Fruit fly (Drosophila melanogaster): ENCODE measurements around the gene NSD.

Gene NSD

DNA sequence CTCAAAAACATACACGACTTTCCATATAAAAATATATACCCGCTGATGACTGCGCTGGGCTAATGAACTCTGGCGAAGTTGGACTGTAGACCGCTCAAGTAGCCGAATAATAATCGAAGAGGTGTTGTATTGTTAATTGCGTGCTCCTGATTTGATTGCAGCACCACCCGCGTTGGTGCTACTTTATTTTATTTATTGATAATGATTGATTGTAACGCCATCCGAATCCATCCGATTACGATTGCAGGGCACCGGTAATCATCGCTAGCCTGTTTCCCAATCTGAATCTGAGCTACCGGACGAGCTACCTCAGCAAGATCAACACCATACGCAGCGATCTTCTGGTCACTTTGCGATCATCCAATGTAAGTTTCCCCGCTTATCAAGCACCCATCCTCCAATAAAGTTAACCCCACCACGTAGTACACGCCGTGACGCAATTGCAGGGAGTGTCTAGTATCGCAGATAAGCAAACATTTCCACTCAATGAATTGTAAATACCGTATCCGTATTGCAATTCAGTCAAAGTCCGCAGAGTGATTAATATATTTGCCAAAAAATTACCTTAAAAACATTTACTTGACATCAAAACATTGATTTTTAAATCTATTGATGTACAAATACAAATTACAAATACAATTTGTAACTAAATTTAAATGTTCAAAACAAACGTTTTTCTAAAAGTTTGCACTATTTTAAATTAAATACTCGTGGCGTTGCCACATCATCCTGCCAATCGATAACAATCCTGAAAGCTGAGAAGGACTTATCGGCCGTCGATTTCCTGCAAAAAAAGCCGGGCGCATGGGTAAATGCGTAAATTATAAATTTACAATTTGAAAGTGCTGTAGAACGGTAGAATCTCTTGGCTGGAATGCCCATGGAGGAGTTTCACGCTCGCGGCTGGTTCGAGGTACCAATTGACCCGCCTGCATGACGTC lies 8.4 kb downstream of the NSD start:
- TF ChIP-seq noc (tag; optimal IDR thresholded peaks at IDR 0.05), result no peak

DNA sequence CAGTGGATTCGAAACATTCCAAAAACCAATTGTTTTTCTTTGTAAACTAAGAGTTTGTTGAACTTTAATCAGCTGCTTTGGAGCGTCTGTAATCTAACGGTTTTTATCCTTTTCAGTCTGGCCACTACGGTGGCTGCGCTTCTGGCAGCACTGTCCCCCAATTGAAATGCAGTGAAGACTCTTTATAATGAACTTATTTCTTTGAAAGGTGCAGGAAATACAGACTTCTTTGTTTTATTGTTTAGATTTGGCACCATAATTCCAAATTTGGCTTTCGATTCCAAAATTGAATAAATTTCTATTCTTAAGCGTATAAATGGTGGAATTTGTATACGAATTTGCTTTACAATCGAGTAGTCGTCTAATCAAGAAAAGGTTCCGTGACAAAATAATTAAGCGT lies 9.5 kb downstream of the NSD start, which contains the start of gene nenya:
Gene nenya, minus strand, starts transcription at position 35 of the 400 bp plus-strand sequence.
- no peak for TF ChIP-seq noc (tag; optimal IDR thresholded peaks at IDR 0.05)

DNA sequence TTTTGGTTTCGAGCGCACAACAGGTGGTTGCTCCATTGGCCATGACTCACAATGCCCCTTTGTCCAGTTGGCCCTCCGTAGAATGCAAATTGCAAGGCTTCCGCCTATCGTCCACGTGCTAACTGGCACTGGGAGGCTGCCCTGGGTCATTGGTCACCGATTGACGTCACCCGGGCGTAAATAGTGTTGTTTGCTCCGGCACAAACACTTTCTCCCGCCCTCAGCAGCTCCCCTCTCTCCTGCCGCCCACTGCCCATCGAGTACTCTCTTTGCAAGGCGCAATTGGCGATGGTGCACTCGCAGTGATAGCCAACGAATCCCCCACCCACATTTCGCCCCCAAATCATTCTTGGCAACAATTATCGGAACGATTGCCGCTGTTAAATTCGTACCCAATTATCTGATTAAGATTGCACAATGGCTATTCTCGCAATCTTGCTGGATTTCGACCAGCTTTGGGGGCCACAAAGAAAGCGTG lies 10.9 kb downstream of the NSD start:
- TF ChIP-seq noc (tag; optimal IDR thresholded peaks at IDR 0.05), result no peak

DNA sequence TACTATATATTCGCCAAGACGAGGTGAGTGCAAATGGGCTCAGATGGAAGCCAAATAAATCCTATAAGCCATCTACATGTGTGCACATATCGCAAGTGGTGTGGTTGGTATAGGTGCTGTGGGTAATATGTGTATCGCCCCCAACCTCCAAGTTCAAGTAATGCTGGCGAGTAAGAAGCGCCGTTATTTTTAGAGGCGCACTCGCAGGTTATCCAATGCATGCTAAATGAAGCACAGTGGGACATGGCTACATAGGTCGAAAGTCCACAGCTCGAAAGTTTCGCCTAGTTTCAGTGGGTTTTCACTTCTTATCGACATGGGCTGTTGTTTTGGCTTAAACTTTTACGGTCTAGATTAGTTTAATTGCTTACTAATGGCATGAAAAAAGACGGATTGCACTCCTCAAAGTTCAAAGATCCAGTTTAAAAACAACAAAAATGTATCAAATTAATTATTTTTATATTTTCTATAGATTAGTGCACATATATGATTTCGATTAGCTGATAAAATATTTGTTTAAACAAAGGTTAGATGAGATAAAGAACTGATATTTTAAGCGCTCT lies 11.6 kb downstream of the NSD start:
- no peak for TF ChIP-seq noc (tag; optimal IDR thresholded peaks at IDR 0.05)

DNA sequence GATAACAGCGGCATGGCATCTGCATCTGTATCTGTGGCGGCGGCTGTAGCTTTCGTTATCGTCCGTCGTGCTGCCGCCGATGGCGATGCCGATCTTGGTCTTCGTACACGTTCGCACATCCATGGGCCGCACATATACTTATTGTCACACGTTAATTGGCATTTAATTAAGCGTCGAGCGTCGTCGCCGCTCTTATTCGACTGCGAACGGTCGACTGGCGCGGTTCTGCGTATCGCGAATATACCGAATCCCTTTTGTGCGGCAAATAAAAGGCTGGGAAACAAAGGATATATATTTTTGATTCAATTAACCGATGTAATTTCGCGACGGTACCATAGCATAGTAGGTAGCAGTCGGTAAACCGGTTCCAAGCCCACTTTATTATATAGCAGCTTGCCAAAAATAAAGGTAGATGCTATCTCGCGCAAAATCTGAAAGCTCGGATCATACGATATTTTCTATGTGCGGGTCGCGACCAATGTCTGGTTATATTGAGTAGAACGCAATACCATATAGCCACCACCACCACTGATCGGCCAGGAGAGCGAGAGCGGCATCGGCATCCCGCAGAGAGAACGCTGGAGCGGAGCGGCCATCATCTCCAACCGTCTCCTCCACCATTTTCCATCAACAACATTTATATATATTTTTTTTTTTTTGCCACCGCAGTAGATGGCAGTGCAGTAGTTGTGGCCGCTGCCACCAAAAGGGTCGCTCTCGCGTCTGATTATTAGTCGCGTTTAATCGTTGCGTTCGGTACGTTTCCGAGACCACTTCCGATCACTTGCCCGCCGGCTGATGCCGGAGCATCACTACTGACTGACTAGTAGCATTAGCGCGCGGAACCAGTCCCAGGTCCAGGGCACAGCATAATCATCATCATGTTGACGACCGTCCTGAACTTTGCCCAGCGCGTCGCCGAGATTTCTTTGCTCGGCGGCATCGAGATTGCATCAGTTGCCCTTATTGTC lies 12.4 kb downstream of the NSD start, which contains the start of gene mino:
Gene mino, plus strand, starts transcription at position 192 of the 971 bp plus-strand sequence.
- TF ChIP-seq noc (tag; optimal IDR thresholded peaks at IDR 0.05), result peak; percentile 69

DNA sequence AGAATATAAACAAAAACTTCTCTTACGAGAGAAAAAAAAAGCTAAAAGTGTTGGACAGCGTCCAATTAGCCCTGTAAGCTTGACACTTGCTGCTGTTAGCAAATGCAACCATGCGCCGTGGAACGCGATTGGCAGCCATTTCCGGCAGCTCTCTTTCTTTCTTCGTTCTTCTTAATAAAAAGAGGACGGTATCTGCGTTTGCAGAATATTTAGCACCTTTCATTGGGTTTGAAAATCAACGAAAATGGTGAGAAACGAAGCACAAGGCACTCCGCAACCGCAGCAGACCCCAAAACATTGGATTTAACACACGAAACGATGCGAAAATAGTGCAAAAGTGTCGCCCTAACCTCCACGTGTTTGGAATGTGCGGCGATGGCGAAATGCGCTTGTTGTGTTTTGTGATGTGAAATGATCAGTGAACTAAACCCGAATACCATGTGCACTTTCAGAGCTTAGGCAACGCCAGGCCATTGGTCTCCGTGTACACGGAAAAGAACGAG lies 14.9 kb downstream of the NSD start, which contains the start of gene RpL4:
Gene RpL4, plus strand, starts transcription at position 149 of the 503 bp plus-strand sequence.
- peak; percentile 44 for TF ChIP-seq noc (tag; optimal IDR thresholded peaks at IDR 0.05)

DNA sequence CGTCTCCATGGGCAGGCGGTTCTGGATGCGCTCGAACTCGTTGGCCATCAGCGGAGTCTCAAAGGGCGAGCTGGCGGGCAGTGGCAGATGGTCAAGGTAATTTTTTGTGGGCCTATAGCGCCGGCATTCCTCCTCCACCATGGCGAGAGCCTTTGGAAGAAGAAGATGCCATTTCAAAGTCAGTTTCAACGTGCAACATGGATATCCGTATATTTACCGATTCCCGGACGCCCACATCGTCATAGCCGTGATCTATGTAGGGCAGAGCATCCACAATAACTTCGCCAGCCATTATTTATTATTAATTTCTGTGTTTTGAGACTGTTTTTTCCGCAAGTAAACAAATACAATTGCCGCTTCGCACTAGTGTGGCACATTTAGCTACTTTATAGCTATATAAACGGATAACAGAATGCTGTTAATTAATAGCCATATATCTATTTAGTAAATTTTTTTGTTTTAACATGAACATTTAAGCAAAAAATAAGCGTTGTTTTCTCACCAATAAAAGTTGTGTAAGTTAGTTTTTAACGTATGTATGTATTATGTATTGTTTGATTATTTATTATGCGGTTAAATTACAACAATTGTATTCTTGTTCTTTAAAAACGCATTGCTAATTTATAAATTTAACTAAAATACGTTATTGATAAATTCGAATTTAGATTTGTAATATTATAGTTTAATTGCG lies 15.5 kb downstream of the NSD start, which contains the start of gene BCAS2:
Gene BCAS2, minus strand, starts transcription at position 375 of the 691 bp plus-strand sequence.
- no peak for TF ChIP-seq noc (tag; optimal IDR thresholded peaks at IDR 0.05)

DNA sequence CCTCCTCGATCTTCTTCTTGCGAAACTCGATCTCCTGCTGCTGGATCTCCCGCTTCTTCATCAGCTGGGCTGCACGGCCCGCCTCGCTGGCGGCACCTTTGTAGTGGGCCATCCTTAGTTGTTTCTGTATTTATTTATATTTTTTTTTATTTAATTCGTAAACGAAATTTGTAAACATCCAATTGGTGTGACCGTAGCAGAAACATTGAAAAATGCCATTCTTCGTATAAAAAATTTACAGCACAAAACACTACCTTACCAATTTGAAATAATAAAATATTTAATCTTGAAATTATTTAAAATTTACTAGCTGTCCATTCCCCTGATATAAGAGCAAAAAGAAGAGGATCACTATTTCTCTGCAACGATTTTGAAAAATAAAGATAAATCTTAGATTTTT lies 16.8 kb downstream of the NSD start, which contains the start of gene CG12259:
Gene CG12259, minus strand, starts transcription at position 207 of the 400 bp plus-strand sequence.
- TF ChIP-seq noc (tag; optimal IDR thresholded peaks at IDR 0.05), result no peak

DNA sequence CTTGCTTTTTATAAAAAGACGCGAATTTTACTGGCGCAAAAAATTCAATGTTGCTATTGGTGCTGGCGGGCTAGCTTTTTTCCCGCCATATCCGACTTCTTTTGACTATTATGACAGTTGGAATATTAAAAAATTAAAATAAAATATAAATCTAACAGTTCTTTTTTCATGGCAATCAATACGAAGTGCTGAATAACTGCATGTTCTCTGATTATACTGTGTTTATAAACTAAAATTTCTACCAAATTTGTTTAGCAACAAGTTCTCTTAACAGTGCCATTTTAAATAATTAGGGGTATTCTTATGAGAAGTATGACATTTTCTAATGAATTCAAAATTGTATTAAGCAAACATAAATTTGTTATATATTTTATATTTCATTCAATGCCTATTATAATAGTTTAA lies 18.3 kb downstream of the NSD start, which contains the start of gene Boh1:
Gene Boh1, minus strand, starts transcription at position 76 of the 405 bp plus-strand sequence.
- peak; percentile 38 for TF ChIP-seq noc (tag; optimal IDR thresholded peaks at IDR 0.05)

DNA sequence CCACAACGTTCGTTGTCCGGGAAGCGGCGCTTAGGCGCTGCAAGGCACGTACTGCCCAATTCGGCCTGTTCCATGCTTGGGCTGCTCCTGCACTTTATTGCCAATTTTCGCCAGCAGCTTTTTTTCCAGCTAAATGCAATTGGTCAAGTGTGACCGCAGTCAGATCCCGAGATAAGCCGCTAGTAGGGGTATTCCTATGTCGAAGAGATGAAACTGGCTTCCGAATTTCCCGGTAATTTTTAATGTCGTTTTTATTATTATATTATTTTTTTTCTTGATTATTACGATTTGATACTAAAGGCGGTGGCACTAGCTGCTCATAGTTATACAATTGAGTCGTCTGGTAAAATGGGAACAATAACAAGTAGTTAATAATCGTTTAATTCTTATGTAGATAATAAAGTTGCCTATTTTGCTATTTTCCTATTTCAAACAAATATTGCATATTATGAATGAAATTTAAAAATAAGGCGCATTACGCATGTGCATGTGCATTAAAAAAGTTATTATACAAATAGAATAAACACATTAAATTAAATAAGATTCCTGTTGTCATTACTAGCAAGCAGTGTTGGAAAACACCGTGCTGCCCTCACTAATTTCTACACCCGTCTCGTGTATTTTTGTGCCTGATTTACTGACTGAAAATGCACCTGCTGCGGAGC lies 21.2 kb downstream of the NSD start, which contains the start of the genes CG5003 and mRpS22:
Gene CG5003, minus strand, starts transcription at position 162 of the 665 bp plus-strand sequence.
Gene mRpS22, plus strand, starts transcription at position 554 of the 665 bp plus-strand sequence.
- TF ChIP-seq noc (tag; optimal IDR thresholded peaks at IDR 0.05), result peak; percentile 58

DNA sequence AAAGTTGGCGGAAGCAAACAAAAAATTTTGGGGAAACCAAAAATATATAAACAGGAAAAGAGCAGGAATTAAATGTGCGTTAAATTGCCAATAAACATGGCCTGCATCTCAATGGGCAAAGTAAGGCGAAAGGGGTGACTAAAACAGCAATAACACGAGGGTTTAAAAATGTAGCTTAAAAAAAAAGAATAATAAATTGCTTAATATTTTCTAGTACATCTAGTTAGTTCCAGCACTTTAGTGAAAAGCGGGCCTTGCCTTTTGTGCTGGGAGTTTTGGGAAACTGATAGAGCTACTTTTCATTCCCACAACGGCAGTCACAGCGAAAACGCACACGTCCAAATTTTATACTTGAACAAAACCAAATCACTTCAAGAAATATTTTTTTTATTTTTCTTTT lies 25.5 kb downstream of the NSD start, which contains the start of gene mil:
Gene mil, plus strand, starts transcription at position 301 of the 400 bp plus-strand sequence.
- TF ChIP-seq noc (tag; optimal IDR thresholded peaks at IDR 0.05), result no peak

DNA sequence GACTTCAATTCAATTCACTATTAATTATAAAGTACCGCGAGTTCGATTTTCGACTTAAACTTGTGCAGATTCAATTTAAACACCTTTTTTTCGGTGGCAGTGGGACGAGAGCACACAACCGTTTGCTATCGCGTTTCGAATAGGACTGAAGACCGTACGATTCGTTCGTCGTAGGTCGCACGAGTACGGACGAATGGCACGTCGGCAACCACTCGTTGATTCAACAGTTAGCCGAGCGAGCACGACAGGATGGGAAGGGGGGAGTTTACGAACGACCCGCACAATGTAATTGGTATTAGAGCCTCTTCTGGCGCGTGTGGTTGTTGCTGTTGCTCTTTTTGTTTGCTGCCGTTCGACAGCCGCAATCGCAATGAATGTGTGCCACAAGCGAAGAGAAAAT lies 32.0 kb downstream of the NSD start, which contains the start of gene CG34353:
Gene CG34353, minus strand, starts transcription at position 149 of the 400 bp plus-strand sequence.
- no peak for TF ChIP-seq noc (tag; optimal IDR thresholded peaks at IDR 0.05)

DNA sequence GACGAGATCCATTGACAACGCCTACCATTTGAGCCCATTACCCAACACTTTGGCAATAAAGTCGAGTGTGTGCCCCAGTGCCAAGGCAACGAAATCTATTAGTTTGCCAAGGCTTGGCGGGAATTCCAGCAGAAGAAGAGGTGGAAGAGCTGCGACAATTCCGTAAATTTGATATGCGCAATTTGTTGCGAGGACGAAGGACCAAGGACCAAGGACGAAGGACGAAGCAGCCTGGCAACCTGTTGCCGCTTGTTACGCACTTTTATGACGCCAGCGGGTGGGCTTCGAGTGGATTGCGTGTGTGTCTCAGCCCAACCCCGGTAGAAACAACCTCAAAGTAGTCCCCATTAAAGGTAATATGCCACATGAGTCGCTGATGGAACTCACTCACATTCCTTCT lies 49.5 kb downstream of the NSD start:
- no peak for TF ChIP-seq noc (tag; optimal IDR thresholded peaks at IDR 0.05)

All from whole organism, larva.